Worm (Caenorhabditis elegans): Measurements from ENCODE around the gene rheb-1.

DNA sequence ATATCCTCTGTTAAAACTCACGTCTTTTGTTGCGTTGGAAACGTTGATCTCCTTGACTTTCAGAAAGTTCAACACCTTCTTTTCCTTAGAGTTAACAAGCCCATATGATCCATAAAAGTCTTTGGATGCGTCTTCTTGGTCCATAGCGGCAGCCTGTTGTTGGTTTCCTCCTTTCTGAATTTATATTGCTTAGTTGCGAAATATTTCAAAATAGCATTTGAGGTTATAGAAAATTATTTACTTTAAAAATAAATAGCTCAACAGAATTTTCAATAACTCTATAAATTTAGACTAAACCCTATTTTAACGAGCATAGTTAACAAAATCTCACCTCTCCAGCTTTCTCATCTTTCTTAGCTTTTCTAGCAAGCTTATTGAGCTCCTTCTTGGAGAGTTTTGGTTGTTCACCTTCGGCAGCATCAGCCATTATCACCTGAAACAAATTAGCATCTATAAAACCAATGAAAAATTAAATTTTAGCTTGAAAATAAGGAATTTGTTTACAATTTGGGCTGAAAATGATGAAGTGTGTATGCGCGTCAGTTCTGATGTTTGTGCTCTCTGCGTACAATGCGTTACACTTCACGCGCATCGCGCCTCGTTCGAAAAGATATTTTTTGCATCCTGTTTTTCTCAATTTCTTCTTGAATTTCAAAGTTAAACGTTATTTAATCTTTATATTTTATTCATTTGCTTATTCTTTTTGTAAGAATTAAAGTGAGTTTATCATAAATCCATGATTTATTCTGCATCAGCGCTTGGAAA, 35.1 kb upstream of the rheb-1 start, which contains the start of the genes dars-1 and ctr-9:
- TF ChIP-seq ceh-27 (GFP tag; optimal IDR thresholded peaks at IDR 0.05) = no peak
- no peak for TF ChIP-seq tlf-1 (GFP tag; optimal IDR thresholded peaks at IDR 0.05)
- no peak for TF ChIP-seq F49E8.2 (tag; optimal IDR thresholded peaks at IDR 0.05; ENCODE audit: insufficient read depth)
- no peak for TF ChIP-seq ama-1 (optimal IDR thresholded peaks at IDR 0.05)
- no peak for TF ChIP-seq ama-1 (GFP tag; optimal IDR thresholded peaks at IDR 0.05)
- no peak for TF ChIP-seq egl-18 (GFP tag; IDR thresholded peaks at IDR 0.05)
- no peak for TF ChIP-seq bed-2 (GFP tag; IDR thresholded peaks at IDR 0.05)
- TF ChIP-seq snpc-4 (GFP tag; optimal IDR thresholded peaks at IDR 0.05) = no peak
- TF ChIP-seq snpc-4 (tag; optimal IDR thresholded peaks at IDR 0.05) = no peak
- no peak for TF ChIP-seq tbp1 (GFP tag; optimal IDR thresholded peaks at IDR 0.05)
- TF ChIP-seq mes-4 (tag; optimal IDR thresholded peaks at IDR 0.05) = no peak
- TF ChIP-seq lsy-27 (tag; optimal IDR thresholded peaks at IDR 0.05; ENCODE audit: borderline replicate concordance, insufficient read depth) = no peak
- no peak for TF ChIP-seq ccch-3 (GFP tag; optimal IDR thresholded peaks at IDR 0.05)
- no peak for TF ChIP-seq pha-4 (tag; optimal IDR thresholded peaks at IDR 0.05)
- TF ChIP-seq F33H1.4 (GFP tag; IDR thresholded peaks at IDR 0.05) = no peak
